Worm (Caenorhabditis elegans): ENCODE results near the gene M02D8.6.

ce11 chrX:8761060-8761459, 29.3 kb upstream of the M02D8.6 start:
- TF ChIP-seq lin-13 (GFP tag; optimal IDR thresholded peaks at IDR 0.05) (no peak), pqm-1 (tag; optimal IDR thresholded peaks at IDR 0.05) (no peak), fkh-10 (GFP tag; optimal IDR thresholded peaks at IDR 0.05) (no peak), unc-39 (tag; optimal IDR thresholded peaks at IDR 0.05) (no peak), ces-1 (GFP tag; optimal IDR thresholded peaks at IDR 0.05) (no peak), attf-4 (tag; optimal IDR thresholded peaks at IDR 0.05) (no peak), zag-1 (tag; optimal IDR thresholded peaks at IDR 0.05) (no peak), ama-1 (optimal IDR thresholded peaks at IDR 0.05) (no peak), fos-1 (tag; optimal IDR thresholded peaks at IDR 0.05) (no peak)

Data from whole organism, L4 larva.